Worm (Caenorhabditis elegans) whole organism, L3 larva: ENCODE data around the gene srxa-7.

ENCODE experiments used
- elt-2 ChIP-seq: sonication (generic microtip); optimal IDR thresholded peaks from 2 replicates; lab custom pipeline; 2016; ENCODE audit warnings: missing genetic modification reagents, mild to moderate bottlenecking, missing genetic modification characterization, missing compliant biosample characterization
- fos-1 ChIP-seq: fragments of 150-350 bp; optimal IDR thresholded peaks from 2 replicates; lab custom pipeline; 2014; ENCODE audit warnings: missing biosample characterization, missing genetic modification characterization
- nhr-237 ChIP-seq: fragments of 150-350 bp; optimal IDR thresholded peaks from 2 replicates; lab custom pipeline; 2014; ENCODE audit warnings: missing biosample characterization, missing genetic modification characterization
- unc-39 ChIP-seq: sonication (generic microtip); optimal IDR thresholded peaks from 4 replicates; lab custom pipeline; 2017; ENCODE audit warnings: missing biosample characterization, missing genetic modification characterization
- unc-62 ChIP-seq: fragments of 150-350 bp; sonication (generic microtip); optimal IDR thresholded peaks from 4 replicates; lab custom pipeline; 2014; ENCODE audit warnings: missing biosample characterization, missing genetic modification reagents, missing genetic modification characterization
- zag-1 ChIP-seq: fragments of 150-350 bp; optimal IDR thresholded peaks from 2 replicates; lab custom pipeline; 2014; ENCODE audit warnings: missing biosample characterization, missing genetic modification characterization
- ztf-11 ChIP-seq: fragments of 150-350 bp; optimal IDR thresholded peaks from 2 replicates; lab custom pipeline; 2014; ENCODE audit warnings: missing biosample characterization, missing genetic modification characterization

- no peak for TF ChIP-seq elt-2 (tag; lab: Kevin White, UChicago)
- no peak for TF ChIP-seq unc-62
- TF ChIP-seq ztf-11 = no peak
- TF ChIP-seq unc-39 = no peak
- TF ChIP-seq zag-1 (tag; lab: Kevin White, UChicago) = no peak
- TF ChIP-seq fos-1 (tag; lab: Kevin White, UChicago) = no peak
- TF ChIP-seq nhr-237 (tag; lab: Kevin White, UChicago) = no peak
Measured at ce11 chrV:16271121-16271520, 36.2 kb upstream of the srxa-7 start, which contains the start of gene T13F3.6.
